Fruit fly (Drosophila melanogaster): ENCODE measurements around the gene CG33282.

CG33282 gene

dm6 chr2L:3375611-3376010 is 47.9 kb downstream of the CG33282 start, which contains the start of gene CG15412:
TSS of gene CG15412 (minus strand) at chr2L:3375711.
- no peak for TF ChIP-seq ttk (optimal IDR thresholded peaks at IDR 0.05)
- no peak for TF ChIP-seq insv (optimal IDR thresholded peaks at IDR 0.05)
- TF ChIP-seq Sin3A (optimal IDR thresholded peaks at IDR 0.05), result no peak
- TF ChIP-seq h (optimal IDR thresholded peaks at IDR 0.05), result no peak
- TF ChIP-seq psq (optimal IDR thresholded peaks at IDR 0.05), result no peak
- TF ChIP-seq Myc (optimal IDR thresholded peaks at IDR 0.05), result no peak

- TF ChIP-seq h (optimal IDR thresholded peaks at IDR 0.05), result no peak
- no peak for TF ChIP-seq psq (optimal IDR thresholded peaks at IDR 0.05)
- TF ChIP-seq Myc (optimal IDR thresholded peaks at IDR 0.05), result no peak
These were observed 49.0 kb downstream of the CG33282 start, which contains the start of the genes CG9662 and Ptpa for dm6 chr2L:3376684-3377086. TSS of gene CG9662 (minus strand) at chr2L:3376737. TSS of gene Ptpa (plus strand) at chr2L:3377002.

All from Kc167 (cell line).